Fruit fly (Drosophila melanogaster): ENCODE data around the gene CG10874.

DNA sequence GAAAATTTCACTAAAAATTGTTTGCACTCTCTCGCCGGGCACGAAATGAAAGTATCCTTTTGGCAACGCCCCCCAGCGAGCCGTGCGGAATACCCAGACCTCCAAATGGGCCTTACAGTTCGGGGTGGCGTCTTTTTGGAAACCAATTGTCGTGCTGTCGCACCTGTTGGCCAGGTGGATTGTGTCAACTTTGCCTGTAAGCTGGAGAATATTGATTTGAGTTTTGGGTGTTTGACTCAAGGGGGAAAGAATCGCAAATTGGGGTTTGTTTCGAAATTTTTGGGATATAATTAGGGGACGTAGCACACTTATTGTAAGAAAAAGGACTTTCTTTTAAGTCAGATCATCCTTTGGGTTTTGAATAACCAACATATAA lies 5.9 kb upstream of the CG10874 start:
- TF ChIP-seq CG8478 (optimal IDR thresholded peaks at IDR 0.05): no peak
- TF ChIP-seq CTCF (optimal IDR thresholded peaks at IDR 0.05): no peak

Measured in S2 (cell line).